Fruit fly (Drosophila melanogaster): ENCODE data around the gene PolE2.

Gene PolE2

DNA sequence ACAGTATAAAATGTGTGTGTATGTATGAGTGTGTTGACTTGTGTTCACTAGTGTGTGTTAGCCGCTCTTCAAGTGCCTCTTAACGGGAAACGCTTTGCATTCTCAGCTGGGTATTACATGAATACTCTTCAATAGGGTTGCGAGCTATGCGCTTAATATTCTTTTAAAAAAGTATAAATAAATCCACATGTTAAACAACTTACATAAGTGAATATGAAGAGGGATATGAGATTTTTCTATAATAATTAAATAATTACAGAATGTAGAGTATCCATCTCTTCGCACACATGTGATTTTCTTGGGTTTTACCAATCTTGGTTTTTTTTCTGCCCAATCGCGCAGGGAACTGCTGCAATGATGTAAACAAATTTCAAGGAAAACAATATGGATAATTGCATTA is 48.3 kb upstream of the PolE2 start (continued):
- no peak for TF ChIP-seq CG31627 (GFP tag; optimal IDR thresholded peaks at IDR 0.05)
- no peak for TF ChIP-seq CG11762 (GFP tag; optimal IDR thresholded peaks at IDR 0.05; ENCODE audit: insufficient read depth)
- TF ChIP-seq CG16779 (tag; optimal IDR thresholded peaks at IDR 0.05) = no peak
- TF ChIP-seq CG11294 (GFP tag; IDR thresholded peaks at IDR 0.05) = no peak
- peak; percentile 27 for TF ChIP-seq Met (GFP tag; optimal IDR thresholded peaks at IDR 0.05)
- peak; percentile 54 for TF ChIP-seq CG32006 (GFP tag; optimal IDR thresholded peaks at IDR 0.05)
- no peak for TF ChIP-seq fkh (GFP tag; optimal IDR thresholded peaks at IDR 0.05)
- TF ChIP-seq cyc (GFP tag; optimal IDR thresholded peaks at IDR 0.05) = peak; percentile 20
- no peak for TF ChIP-seq ss (GFP tag; optimal IDR thresholded peaks at IDR 0.05)
- peak; percentile 66 for TF ChIP-seq Ets96B (tag; optimal IDR thresholded peaks at IDR 0.05)
- peak; percentile 59; the same call in 2 of the 3 replicates for TF ChIP-seq CG8119 (GFP tag; IDR thresholded peaks at IDR 0.05)
- peak; percentile 26 for TF ChIP-seq CG10631 (GFP tag; optimal IDR thresholded peaks at IDR 0.05)
- no peak for TF ChIP-seq dac (GFP tag; optimal IDR thresholded peaks at IDR 0.05)

DNA sequence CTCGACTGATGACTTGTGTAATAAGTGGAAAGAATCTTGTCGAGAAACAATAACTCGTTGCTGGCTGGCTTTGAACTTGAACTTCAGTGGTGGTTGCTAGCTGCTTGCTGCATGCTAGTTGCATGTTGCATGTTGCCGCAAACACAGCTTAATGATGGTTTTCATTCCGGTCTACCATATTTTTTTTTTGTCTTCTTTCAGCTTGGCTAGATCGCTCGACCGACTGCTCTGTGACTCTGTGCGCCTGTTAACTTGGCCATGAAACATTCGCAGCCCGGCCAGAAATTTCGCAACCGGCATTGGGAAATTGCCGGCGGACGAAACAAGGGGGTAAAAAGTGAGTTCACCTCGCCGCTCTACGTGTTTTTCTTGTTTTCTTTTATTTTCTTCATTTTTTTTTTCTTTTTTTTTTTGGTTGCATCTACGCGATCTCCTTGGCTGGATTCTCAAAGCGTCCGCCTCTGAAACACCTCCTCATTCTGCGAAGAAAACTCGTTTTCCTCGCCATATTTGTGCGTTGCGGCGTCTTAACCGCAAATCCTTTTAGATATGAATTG is 46.2 kb upstream of the PolE2 start:
- peak; percentile 9 for TF ChIP-seq CG10631 (GFP tag; optimal IDR thresholded peaks at IDR 0.05)
- TF ChIP-seq CG7368 (GFP tag; optimal IDR thresholded peaks at IDR 0.05) = no peak
- no peak for TF ChIP-seq Eip93F (GFP tag; optimal IDR thresholded peaks at IDR 0.05)
- peak; percentile 40; the same call in 1 of the 2 replicates for TF ChIP-seq CG15336 (GFP tag; IDR thresholded peaks at IDR 0.05)
- TF ChIP-seq CG6163 (GFP tag; IDR thresholded peaks at IDR 0.05) = peak; percentile 52; the same call in 2 of the 3 replicates
- no peak for TF ChIP-seq fkh (GFP tag; optimal IDR thresholded peaks at IDR 0.05)
- TF ChIP-seq esn (GFP tag; optimal IDR thresholded peaks at IDR 0.05) = no peak
- TF ChIP-seq CG8632 (GFP tag; optimal IDR thresholded peaks at IDR 0.05) = no peak
- TF ChIP-seq CG3919 (GFP tag; optimal IDR thresholded peaks at IDR 0.05) = no peak
- TF ChIP-seq acj6 (GFP tag; optimal IDR thresholded peaks at IDR 0.05) = no peak
- TF ChIP-seq net (GFP tag; optimal IDR thresholded peaks at IDR 0.05) = peak; percentile 14
- peak; percentile 46 for TF ChIP-seq Eip75B (GFP tag; optimal IDR thresholded peaks at IDR 0.05)
- no peak for TF ChIP-seq CG34406 (GFP tag; optimal IDR thresholded peaks at IDR 0.05)
- TF ChIP-seq CG8119 (GFP tag; IDR thresholded peaks at IDR 0.05) = peak; percentile 73; the same call in 2 of the 3 replicates
- TF ChIP-seq ss (GFP tag; optimal IDR thresholded peaks at IDR 0.05) = peak; percentile 76 to 93
- peak; percentile 12 for TF ChIP-seq dsx (GFP tag; optimal IDR thresholded peaks at IDR 0.05; ENCODE audit: poor library complexity, severe bottlenecking)
- TF ChIP-seq CG11762 (GFP tag; optimal IDR thresholded peaks at IDR 0.05; ENCODE audit: insufficient read depth) = no peak
- no peak for TF ChIP-seq pdm3 (GFP tag; optimal IDR thresholded peaks at IDR 0.05)
- TF ChIP-seq CG32006 (GFP tag; optimal IDR thresholded peaks at IDR 0.05) = no peak
- no peak for TF ChIP-seq Blimp-1 (GFP tag; optimal IDR thresholded peaks at IDR 0.05)
- peak; percentile 59 for TF ChIP-seq Eip78C (GFP tag)
- peak; percentile 16 for TF ChIP-seq CG3032 (tag; optimal IDR thresholded peaks at IDR 0.05)
- no peak for TF ChIP-seq dac (GFP tag; optimal IDR thresholded peaks at IDR 0.05)
- TF ChIP-seq CG16779 (tag; optimal IDR thresholded peaks at IDR 0.05) = peak; percentile 66
- TF ChIP-seq CG6808 (GFP tag; optimal IDR thresholded peaks at IDR 0.05) = peak; percentile 72
- TF ChIP-seq CG1621 (tag; optimal IDR thresholded peaks at IDR 0.05) = no peak
- peak; percentile 69 for TF ChIP-seq CG9139 (GFP tag; optimal IDR thresholded peaks at IDR 0.05)
- TF ChIP-seq CG6276 (GFP tag; optimal IDR thresholded peaks at IDR 0.05) = peak; percentile 17
- TF ChIP-seq OdsH (GFP tag; optimal IDR thresholded peaks at IDR 0.05) = no peak
- TF ChIP-seq CG10669 (GFP tag; optimal IDR thresholded peaks at IDR 0.05) = peak; percentile 24
- no peak for TF ChIP-seq vri (GFP tag; optimal IDR thresholded peaks at IDR 0.05)
- no peak for TF ChIP-seq topi (GFP tag; optimal IDR thresholded peaks at IDR 0.05)
- TF ChIP-seq spab (GFP tag; optimal IDR thresholded peaks at IDR 0.05) = peak; percentile 40
- TF ChIP-seq salr (GFP tag; optimal IDR thresholded peaks at IDR 0.05) = no peak
- no peak for TF ChIP-seq cyc (GFP tag; optimal IDR thresholded peaks at IDR 0.05)
- no peak for TF ChIP-seq Met (GFP tag; optimal IDR thresholded peaks at IDR 0.05)
- peak; percentile 51 for TF ChIP-seq Lpt (GFP tag; optimal IDR thresholded peaks at IDR 0.05)
- no peak for TF ChIP-seq achi (GFP tag; optimal IDR thresholded peaks at IDR 0.05)
- TF ChIP-seq eg (GFP tag; IDR thresholded peaks at IDR 0.05) = peak; percentile 65; the same call in 2 of the 3 replicates

Measured in whole organism, prepupa.